Worm (Caenorhabditis elegans): Measurements from ENCODE around the gene W03F9.11.

W03F9.11 gene

ce11 chrV:156044-156869, 15.1 kb upstream of the W03F9.11 start, which contains the start of gene ttb-1 (continued):
- no peak for TF ChIP-seq nhr-76 (tag; optimal IDR thresholded peaks at IDR 0.05)
- no peak for TF ChIP-seq daf-19 (GFP tag; conservative IDR thresholded peaks at IDR 0.05)

ce11 chrV:155215-155614, 14.1 kb upstream of the W03F9.11 start:
- TF ChIP-seq snpc-1.2 (GFP tag; IDR thresholded peaks at IDR 0.05): no peak
- TF ChIP-seq daf-19 (GFP tag; conservative IDR thresholded peaks at IDR 0.05): no peak
- no peak for TF ChIP-seq Y105C5A.15 (GFP tag; IDR thresholded peaks at IDR 0.05)
- 0 out of 2 replicates have a peak, but pooled peaks have one; percentile 57 for TF ChIP-seq egl-43 (GFP tag; IDR thresholded peaks at IDR 0.05)
- no peak for TF ChIP-seq daf-16 (GFP tag; optimal IDR thresholded peaks at IDR 0.05)
- TF ChIP-seq daf-16 (tag; optimal IDR thresholded peaks at IDR 0.05): peak; percentile 38
- peak; percentile 60 for TF ChIP-seq hlh-30 (tag; optimal IDR thresholded peaks at IDR 0.05; ENCODE audit: insufficient read depth)
- TF ChIP-seq ama-1 (optimal IDR thresholded peaks at IDR 0.05): no peak
- TF ChIP-seq fkh-10 (GFP tag; optimal IDR thresholded peaks at IDR 0.05): no peak
- TF ChIP-seq cey-2 (tag; optimal IDR thresholded peaks at IDR 0.05; ENCODE audit: borderline replicate concordance, insufficient read depth): no peak
- TF ChIP-seq daf-12 (tag; optimal IDR thresholded peaks at IDR 0.05): no peak
- TF ChIP-seq aha-1 (tag): no peak
- no peak for TF ChIP-seq daf-8 (GFP tag; IDR thresholded peaks at IDR 0.05)
- TF ChIP-seq php-3 (GFP tag; IDR thresholded peaks at IDR 0.05): no peak
- no peak for TF ChIP-seq lin-38 (GFP tag; IDR thresholded peaks at IDR 0.05)
- no peak for TF ChIP-seq fos-1 (tag; optimal IDR thresholded peaks at IDR 0.05)
- TF ChIP-seq duxl-1 (tag; optimal IDR thresholded peaks at IDR 0.05; ENCODE audit: poor library complexity): no peak
- no peak for TF ChIP-seq ctbp-1 (GFP tag; IDR thresholded peaks at IDR 0.05)
- TF ChIP-seq F26F4.8 (GFP tag; conservative IDR thresholded peaks at IDR 0.05): no peak
- peak; percentile 90 for TF ChIP-seq mxl-3 (GFP tag; optimal IDR thresholded peaks at IDR 0.05)
- no peak for TF ChIP-seq ceh-20 (GFP tag; IDR thresholded peaks at IDR 0.05)
- peak; percentile 43 for TF ChIP-seq mes-2 (tag; optimal IDR thresholded peaks at IDR 0.05; ENCODE audit: poor library complexity, severe bottlenecking)
- no peak for TF ChIP-seq spr-3 (GFP tag; optimal IDR thresholded peaks at IDR 0.05)
- TF ChIP-seq aly-2 (tag; optimal IDR thresholded peaks at IDR 0.05): no peak
- no peak for TF ChIP-seq R02D3.7 (tag; optimal IDR thresholded peaks at IDR 0.05)
- TF ChIP-seq dmd-8 (GFP tag; IDR thresholded peaks at IDR 0.05): no peak
- TF ChIP-seq ceh-32 (tag; optimal IDR thresholded peaks at IDR 0.05; ENCODE audit: poor library complexity): no peak
- TF ChIP-seq lim-7 (GFP tag; IDR thresholded peaks at IDR 0.05): no peak
- peak; percentile 68 for TF ChIP-seq nhr-28 (tag; optimal IDR thresholded peaks at IDR 0.05)
- no peak for TF ChIP-seq nhr-111 (GFP tag; optimal IDR thresholded peaks at IDR 0.05)
- peak; percentile 29 for TF ChIP-seq dmd-6 (GFP tag; IDR thresholded peaks at IDR 0.05)
- no peak for TF ChIP-seq T20F7.1 (GFP tag; optimal IDR thresholded peaks at IDR 0.05)
- TF ChIP-seq hmg-1.1 (GFP tag; IDR thresholded peaks at IDR 0.05): peak; percentile 53
- TF ChIP-seq hlh-11 (tag; optimal IDR thresholded peaks at IDR 0.05): peak; percentile 43
- TF ChIP-seq rbr-2 (tag; optimal IDR thresholded peaks at IDR 0.05): no peak
- TF ChIP-seq nhr-77 (tag; optimal IDR thresholded peaks at IDR 0.05): no peak
- no peak for TF ChIP-seq F44E2.7 (GFP tag; IDR thresholded peaks at IDR 0.05)
- no peak for TF ChIP-seq zip-2 (tag; optimal IDR thresholded peaks at IDR 0.05)
- TF ChIP-seq Y75B8A.6 (GFP tag; IDR thresholded peaks at IDR 0.05): no peak
- no peak for TF ChIP-seq vab-7 (GFP tag; IDR thresholded peaks at IDR 0.05)
- TF ChIP-seq unc-39 (tag; optimal IDR thresholded peaks at IDR 0.05): no peak
- TF ChIP-seq nhr-6 (tag; optimal IDR thresholded peaks at IDR 0.05): no peak
- TF ChIP-seq F37D6.2 (tag; optimal IDR thresholded peaks at IDR 0.05): no peak
- no peak for TF ChIP-seq lin-39 (tag; optimal IDR thresholded peaks at IDR 0.05)
- peak; percentile 42 for TF ChIP-seq dve-1 (tag; optimal IDR thresholded peaks at IDR 0.05; ENCODE audit: insufficient read depth)
- TF ChIP-seq D1046.2 (GFP tag; IDR thresholded peaks at IDR 0.05): no peak
- TF ChIP-seq pqm-1 (tag; optimal IDR thresholded peaks at IDR 0.05): peak; percentile 20
- TF ChIP-seq gei-8 (GFP tag; optimal IDR thresholded peaks at IDR 0.05): no peak
